Fruit fly (Drosophila melanogaster): ENCODE measurements around the gene Sas10.
A peak's percentile ranks its signal among the peaks of the same experiment; 100 is the strongest.

- TF ChIP-seq CG14711 (tag; optimal IDR thresholded peaks at IDR 0.05) = peak; percentile 58
- peak; percentile 75 for TF ChIP-seq Crg-1 (GFP tag; optimal IDR thresholded peaks at IDR 0.05)
- peak; percentile 91 for TF ChIP-seq Hr96 (GFP tag; optimal IDR thresholded peaks at IDR 0.05)
- peak; percentile 77 for TF ChIP-seq ovo (GFP tag; optimal IDR thresholded peaks at IDR 0.05)
- peak; percentile 81 for TF ChIP-seq toe (GFP tag; optimal IDR thresholded peaks at IDR 0.05)
- no peak for TF ChIP-seq kay (GFP tag; ENCODE audit: borderline replicate concordance)
- peak; percentile 28 for TF ChIP-seq CG7045 (GFP tag; optimal IDR thresholded peaks at IDR 0.05)
- TF ChIP-seq CG12768 (GFP tag; optimal IDR thresholded peaks at IDR 0.05) = peak; percentile 50
These were observed 5.3 kb downstream of the Sas10 start, which contains the start of gene Rnp4F for dm6 chrX:5322459-5322883.

All from whole organism, adult.